Fruit fly (Drosophila melanogaster): Measurements from ENCODE around the gene CG12986.

CG12986 gene

DNA sequence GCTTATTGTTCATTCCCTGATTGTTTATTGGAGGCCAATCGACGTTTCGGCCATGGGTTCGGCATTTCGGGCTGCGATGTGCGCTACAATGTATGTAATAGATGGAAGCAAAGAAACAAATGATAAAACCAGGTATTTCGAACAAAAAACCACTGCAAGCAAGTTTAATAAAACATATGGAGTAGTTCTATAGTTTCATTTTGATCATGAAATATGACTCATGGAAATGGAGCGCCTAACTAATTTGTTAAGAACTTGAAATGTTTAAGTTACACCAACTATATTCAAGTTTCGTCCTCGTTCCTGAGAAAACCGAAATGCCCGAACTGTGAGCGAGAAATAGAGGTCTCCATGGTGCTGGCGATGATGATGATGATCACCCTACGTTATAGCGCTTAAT lies 39.2 kb downstream of the CG12986 start:
- TF ChIP-seq CG11696 (GFP tag; IDR thresholded peaks at IDR 0.05) (no peak), slou (GFP tag; optimal IDR thresholded peaks at IDR 0.05) (no peak), Dek (tag; optimal IDR thresholded peaks at IDR 0.05) (no peak), Fer1 (GFP tag; optimal IDR thresholded peaks at IDR 0.05) (no peak), Myb (GFP tag; optimal IDR thresholded peaks at IDR 0.05) (no peak), yki (optimal IDR thresholded peaks at IDR 0.05) (no peak), CG3847 (GFP tag; IDR thresholded peaks at IDR 0.05) (0 out of 2 replicates have a peak, but pooled peaks have one; percentile 19), Ssrp (tag; optimal IDR thresholded peaks at IDR 0.05) (peak; percentile 51), Sry-δ (GFP tag; optimal IDR thresholded peaks at IDR 0.05) (no peak), en (GFP tag; optimal IDR thresholded peaks at IDR 0.05) (no peak), ham (GFP tag; IDR thresholded peaks at IDR 0.05) (no peak), CG8478 (optimal IDR thresholded peaks at IDR 0.05) (no peak), C15 (GFP tag; IDR thresholded peaks at IDR 0.05) (no peak), disco-r (GFP tag; optimal IDR thresholded peaks at IDR 0.05) (no peak), NC2α (GFP tag; optimal IDR thresholded peaks at IDR 0.05) (no peak), bbx (GFP tag; IDR thresholded peaks at IDR 0.05; ENCODE audit: partially characterized antibody) (no peak), trem (tag; optimal IDR thresholded peaks at IDR 0.05) (peak; percentile 30), ttk (GFP tag; IDR thresholded peaks at IDR 0.05) (no peak), vfl (GFP tag; optimal IDR thresholded peaks at IDR 0.05) (no peak), Hr78 (GFP tag; optimal IDR thresholded peaks at IDR 0.05) (no peak), gfzf (GFP tag; optimal IDR thresholded peaks at IDR 0.05) (no peak), Nf-YA (GFP tag; IDR thresholded peaks at IDR 0.05) (no peak), Poxn (GFP tag; IDR thresholded peaks at IDR 0.05) (no peak), CG4617 (GFP tag; optimal IDR thresholded peaks at IDR 0.05; ENCODE audit: borderline replicate concordance) (no peak), CG14667 (GFP tag; IDR thresholded peaks at IDR 0.05) (no peak), H15 (GFP tag; IDR thresholded peaks at IDR 0.05) (no peak), vvl (GFP tag; IDR thresholded peaks at IDR 0.05) (0 out of 2 replicates have a peak, but pooled peaks have one; percentile 29), gro (GFP tag; optimal IDR thresholded peaks at IDR 0.05) (no peak), pita (GFP tag; optimal IDR thresholded peaks at IDR 0.05) (no peak), CG10654 (GFP tag; optimal IDR thresholded peaks at IDR 0.05) (peak; percentile 16), Meics (GFP tag; optimal IDR thresholded peaks at IDR 0.05) (no peak), pum (GFP tag; optimal IDR thresholded peaks at IDR 0.05) (no peak), ap (GFP tag; IDR thresholded peaks at IDR 0.05) (no peak), pros (GFP tag; optimal IDR thresholded peaks at IDR 0.05) (no peak), bcd (GFP tag; optimal IDR thresholded peaks at IDR 0.05) (peak; percentile 36), phol (tag; optimal IDR thresholded peaks at IDR 0.05) (peak; percentile 70), CG17361 (GFP tag; IDR thresholded peaks at IDR 0.05) (peak; percentile 80), CG18476 (GFP tag; optimal IDR thresholded peaks at IDR 0.05) (no peak), CG9876 (GFP tag; optimal IDR thresholded peaks at IDR 0.05) (no peak), CG1529 (GFP tag; optimal IDR thresholded peaks at IDR 0.05) (peak; percentile 21), kay (GFP tag; optimal IDR thresholded peaks at IDR 0.05) (no peak), ab (GFP tag; optimal IDR thresholded peaks at IDR 0.05) (no peak), NC2β (GFP tag; optimal IDR thresholded peaks at IDR 0.05) (no peak), CG10274 (GFP tag; optimal IDR thresholded peaks at IDR 0.05) (peak; percentile 95), CG18262 (tag; optimal IDR thresholded peaks at IDR 0.05) (peak; percentile 76), Nf-YC (tag; optimal IDR thresholded peaks at IDR 0.05) (no peak), CG2120 (GFP tag; optimal IDR thresholded peaks at IDR 0.05) (no peak), sens-2 (GFP tag; IDR thresholded peaks at IDR 0.05) (no peak), cato (GFP tag; optimal IDR thresholded peaks at IDR 0.05; ENCODE audit: borderline replicate concordance) (no peak), CG13775 (GFP tag; optimal IDR thresholded peaks at IDR 0.05) (peak; percentile 20), CG10366 (GFP tag; IDR thresholded peaks at IDR 0.05) (no peak), Bteb2 (GFP tag; optimal IDR thresholded peaks at IDR 0.05) (no peak), Atf6 (GFP tag; IDR thresholded peaks at IDR 0.05) (no peak), CG14014 (GFP tag; IDR thresholded peaks at IDR 0.05) (no peak)
